Fruit fly (Drosophila melanogaster): Measurements from ENCODE around the gene PGAP1.

dm6 chrX:5690651-5691379 is 1.5 kb upstream of the PGAP1 start:
- no peak for TF ChIP-seq psq (optimal IDR thresholded peaks at IDR 0.05)
- no peak for TF ChIP-seq pan (optimal IDR thresholded peaks at IDR 0.05)
- TF ChIP-seq CG8478 (optimal IDR thresholded peaks at IDR 0.05) = no peak

Measured in whole organism.